Worm (Caenorhabditis elegans) whole organism, young adult: ENCODE data around the gene lips-11.

ENCODE experiments used
- C06A6.2 ChIP-seq: fragments of 200-800 bp; sonication (Bioruptor generic); conservative IDR thresholded peaks from 2 replicates; pipeline ENCODE4 v1.3.6; 2022; ENCODE audit warnings: missing genetic modification characterization, missing compliant biosample characterization
- ama-1 ChIP-seq, 3 experiments: fragments of 150-350 bp in 1 of 3; sonication (generic microtip) in 2 of 3; optimal IDR thresholded peaks; 2 replicates each; lab custom pipeline; 2014 to 2018; ENCODE audit warnings: missing biosample characterization in 2 of 3, missing genetic modification characterization in 2 of 3, missing genetic modification reagents in 2 of 3
- bed-1 ChIP-seq: fragments of 200-800 bp; sonication (Bioruptor generic); IDR thresholded peaks from 2 replicates; pipeline ENCODE4 v1.3.6; 2022; ENCODE audit warnings: missing genetic modification reagents, missing genetic modification characterization, missing compliant biosample characterization
- ceh-40 ChIP-seq: fragments of 200-800 bp; sonication (Bioruptor generic); IDR thresholded peaks from 2 replicates; pipeline ENCODE4 v1.3.6; 2022; ENCODE audit warnings: missing genetic modification characterization, missing compliant biosample characterization
- him-1 ChIP-seq: sonication (generic microtip); optimal IDR thresholded peaks from 2 replicates; lab custom pipeline; 2016; ENCODE audit warnings: missing genotype, missing genetic modification reagents, missing genetic modification characterization, missing compliant biosample characterization
- let-526 ChIP-seq: fragments of 200-800 bp; sonication (Bioruptor generic); IDR thresholded peaks from 2 replicates; pipeline ENCODE4 v1.3.6; 2022; ENCODE audit warnings: missing genetic modification reagents, missing genetic modification characterization, missing compliant biosample characterization
- lsl-1 ChIP-seq: fragments of 200-800 bp; sonication (Bioruptor generic); optimal IDR thresholded peaks from 2 replicates; lab custom pipeline; 2018; ENCODE audit warnings: mild to moderate bottlenecking, missing genetic modification characterization, moderate library complexity, missing compliant biosample characterization
- nhr-179 ChIP-seq: sonication (generic microtip); optimal IDR thresholded peaks from 2 replicates; lab custom pipeline; 2016; ENCODE audit warnings: mild to moderate bottlenecking, missing genetic modification characterization, missing compliant biosample characterization
- nhr-90 ChIP-seq: sonication (generic microtip); optimal IDR thresholded peaks from 2 replicates; lab custom pipeline; 2016; ENCODE audit warnings: missing genotype, mild to moderate bottlenecking, missing genetic modification characterization, missing compliant biosample characterization
- pha-4 ChIP-seq: fragments of 150-350 bp; sonication (generic microtip); optimal IDR thresholded peaks from 2 replicates; lab custom pipeline; 2014; ENCODE audit warnings: missing biosample characterization, missing genetic modification reagents, missing genetic modification characterization
- rcor-1 ChIP-seq: fragments of 200-800 bp; sonication (Bioruptor generic); IDR thresholded peaks from 2 replicates; pipeline ENCODE4 v1.3.6; 2022; ENCODE audit warnings: missing genetic modification reagents, missing genetic modification characterization, missing compliant biosample characterization
- tbp1 ChIP-seq: fragments of 200-800 bp; sonication (Bioruptor generic); optimal IDR thresholded peaks from 2 replicates; lab custom pipeline; 2018; ENCODE audit warnings: mild to moderate bottlenecking, missing genetic modification characterization, missing compliant biosample characterization
- ztf-25 ChIP-seq: fragments of 200-800 bp; sonication (Bioruptor generic); IDR thresholded peaks from 2 replicates; pipeline ENCODE4 v1.3.6; 2022; ENCODE audit warnings: missing genetic modification reagents, missing genetic modification characterization, missing compliant biosample characterization

DNA sequence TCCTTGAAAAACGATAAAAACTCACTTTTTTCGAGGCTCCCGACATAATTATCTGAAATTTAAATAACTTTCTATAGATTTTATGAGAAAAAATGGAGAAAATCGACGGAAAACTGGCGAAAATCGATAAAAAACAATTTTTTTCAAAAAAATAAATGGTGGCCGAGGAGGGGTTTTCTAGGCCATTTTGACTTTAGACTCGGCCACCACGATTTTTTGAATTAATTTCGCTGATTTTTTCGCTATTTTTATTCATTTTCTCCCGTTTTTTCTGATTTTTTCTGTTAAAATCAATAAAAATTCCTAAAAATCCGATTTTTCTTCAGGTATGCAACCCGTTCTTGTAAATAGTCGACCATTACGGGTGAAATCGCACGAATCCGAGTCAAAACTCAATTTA, 12.4 kb upstream of the lips-11 start, which contains the start of the genes sut-1 and eri-3:
- no peak for TF ChIP-seq nhr-179 (tag; lab: Kevin White, UChicago)
- no peak for TF ChIP-seq ama-1 (optimal IDR thresholded peaks at IDR 0.05; lab: Kevin White, UChicago)
- TF ChIP-seq ama-1 (GFP tag; optimal IDR thresholded peaks at IDR 0.05; lab: Kevin White, UChicago), result no peak
- no peak for TF ChIP-seq bed-1
- no peak for TF ChIP-seq tbp1
- no peak for TF ChIP-seq lsl-1
- no peak for TF ChIP-seq rcor-1
- TF ChIP-seq let-526 (GFP tag; lab: Robert Waterston, UW), result no peak
- TF ChIP-seq nhr-90 (tag; lab: Kevin White, UChicago), result no peak
- no peak for TF ChIP-seq ztf-25 (GFP tag; lab: Robert Waterston, UW)
- TF ChIP-seq pha-4 (tag; lab: Kevin White, UChicago), result no peak
- no peak for TF ChIP-seq ceh-40 (GFP tag; lab: Robert Waterston, UW)
- no peak for TF ChIP-seq him-1 (tag; lab: Kevin White, UChicago)
- TF ChIP-seq C06A6.2 (GFP tag; lab: Robert Waterston, UW), result no peak
